Worm (Caenorhabditis elegans): ENCODE results near the gene Y108F1.5.

DNA sequence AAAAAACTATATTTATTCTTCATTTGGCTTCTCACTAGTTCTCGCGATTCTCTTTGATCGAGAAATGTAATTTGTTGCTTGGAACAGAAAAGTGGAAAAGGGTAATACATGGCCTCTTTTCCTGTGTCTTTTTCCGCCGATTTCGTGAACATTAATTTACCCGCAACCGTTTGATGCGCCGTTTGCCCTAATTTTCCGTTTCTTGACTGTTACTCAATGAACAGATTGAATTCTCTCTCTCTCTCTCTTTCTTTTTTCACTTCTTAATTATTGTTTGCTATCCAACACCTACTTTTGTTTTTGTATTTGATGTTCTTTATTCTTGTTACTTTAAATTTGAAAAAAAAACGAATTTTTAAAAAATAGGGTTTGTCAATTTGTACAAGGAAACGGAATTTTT lies 21.9 kb upstream of the Y108F1.5 start:
- TF ChIP-seq nhr-77 (tag; optimal IDR thresholded peaks at IDR 0.05) (no peak), aly-2 (tag; optimal IDR thresholded peaks at IDR 0.05) (no peak)
